Fruit fly (Drosophila melanogaster): ENCODE data around the gene CG7084.
"Not testable (repeated sequence)": the region's sequence is repeated elsewhere in the genome, so short reads cannot be mapped to it uniquely, and the experiment has no call there.

The CG7084 gene

dm6 chr3R:22298505-22298904 is at the start of gene CG7084:
CG7084 (plus strand) TSS chr3R:22298805.
- TF ChIP-seq usp, sv, ey (GFP tag; optimal IDR thresholded peaks at IDR 0.05): not testable (repeated sequence)

dm6 chr3R:22260205-22260604 is 38.4 kb upstream of the CG7084 start:
- TF ChIP-seq CG9705 (GFP tag; optimal IDR thresholded peaks at IDR 0.05) = peak; percentile 11
- TF ChIP-seq usp (GFP tag; optimal IDR thresholded peaks at IDR 0.05) = no peak
- TF ChIP-seq br (GFP tag; optimal IDR thresholded peaks at IDR 0.05) = peak; percentile 52
- no peak for TF ChIP-seq dl (GFP tag; optimal IDR thresholded peaks at IDR 0.05; ENCODE audit: insufficient read depth in 1 of 2, partially characterized antibody in 2 of 2)
- peak; percentile 41 for TF ChIP-seq OdsH (GFP tag; optimal IDR thresholded peaks at IDR 0.05)
- TF ChIP-seq CrebA (GFP tag; optimal IDR thresholded peaks at IDR 0.05; ENCODE audit: borderline replicate concordance) = no peak
- peak; percentile 72 for TF ChIP-seq h (GFP tag; optimal IDR thresholded peaks at IDR 0.05)
- peak; percentile 70 for TF ChIP-seq ey (GFP tag; optimal IDR thresholded peaks at IDR 0.05)
- TF ChIP-seq CG32264 (GFP tag; optimal IDR thresholded peaks at IDR 0.05) = no peak
- TF ChIP-seq brk (GFP tag; optimal IDR thresholded peaks at IDR 0.05) = peak; percentile 29
- TF ChIP-seq HLH106 (tag; optimal IDR thresholded peaks at IDR 0.05) = peak; percentile 37
- peak; percentile 36 for TF ChIP-seq dmrt93B (GFP tag; optimal IDR thresholded peaks at IDR 0.05)
- TF ChIP-seq rgr (GFP tag; optimal IDR thresholded peaks at IDR 0.05) = peak; percentile 57
- TF ChIP-seq foxo (GFP tag; optimal IDR thresholded peaks at IDR 0.05) = peak in 1 of 2 experiments; percentile 69
- TF ChIP-seq Sp1 (GFP tag; optimal IDR thresholded peaks at IDR 0.05) = peak; percentile 40
- peak; percentile 30 for TF ChIP-seq psq (GFP tag; optimal IDR thresholded peaks at IDR 0.05)
- peak; percentile 57 for TF ChIP-seq fru (GFP tag; optimal IDR thresholded peaks at IDR 0.05)
- no peak for TF ChIP-seq Jra (GFP tag; optimal IDR thresholded peaks at IDR 0.05)
- no peak for TF ChIP-seq dsf (GFP tag; optimal IDR thresholded peaks at IDR 0.05; ENCODE audit: borderline replicate concordance)
- TF ChIP-seq Abd-B (GFP tag; optimal IDR thresholded peaks at IDR 0.05) = no peak
- no peak for TF ChIP-seq N (GFP tag; optimal IDR thresholded peaks at IDR 0.05)
- TF ChIP-seq pan (optimal IDR thresholded peaks at IDR 0.05) = no peak
- TF ChIP-seq Hnf4 (GFP tag; optimal IDR thresholded peaks at IDR 0.05) = peak; percentile 47

- TF ChIP-seq Hr83 (GFP tag; optimal IDR thresholded peaks at IDR 0.05; ENCODE audit: poor library complexity, severe bottlenecking) = no peak
- TF ChIP-seq foxo (GFP tag; optimal IDR thresholded peaks at IDR 0.05) = peak in 1 of 2 experiments; percentile 20
- no peak for TF ChIP-seq br (GFP tag; optimal IDR thresholded peaks at IDR 0.05)
Measured at dm6 chr3R:22260675-22261461, 37.7 kb upstream of the CG7084 start.

dm6 chr3R:22267340-22267739 is 31.3 kb upstream of the CG7084 start:
- no peak for TF ChIP-seq brk (GFP tag; optimal IDR thresholded peaks at IDR 0.05)
- TF ChIP-seq N (GFP tag; optimal IDR thresholded peaks at IDR 0.05) = no peak
- no peak for TF ChIP-seq OdsH (GFP tag; optimal IDR thresholded peaks at IDR 0.05)
- no peak for TF ChIP-seq tai (GFP tag; optimal IDR thresholded peaks at IDR 0.05)
- TF ChIP-seq psq (GFP tag; optimal IDR thresholded peaks at IDR 0.05) = no peak
- TF ChIP-seq Rel (GFP tag; optimal IDR thresholded peaks at IDR 0.05) = no peak
- no peak for TF ChIP-seq Rel (tag; optimal IDR thresholded peaks at IDR 0.05)
- TF ChIP-seq HLH106 (tag; optimal IDR thresholded peaks at IDR 0.05) = peak; percentile 7
- TF ChIP-seq foxo (GFP tag; optimal IDR thresholded peaks at IDR 0.05) = peak in 1 of 2 experiments; percentile 13
- no peak for TF ChIP-seq Hnf4 (GFP tag; optimal IDR thresholded peaks at IDR 0.05)
- peak; percentile 24 for TF ChIP-seq h (GFP tag; optimal IDR thresholded peaks at IDR 0.05)
- no peak for TF ChIP-seq ey (GFP tag; optimal IDR thresholded peaks at IDR 0.05)
- no peak for TF ChIP-seq fru (GFP tag; optimal IDR thresholded peaks at IDR 0.05)
- no peak for TF ChIP-seq pan (optimal IDR thresholded peaks at IDR 0.05)

dm6 chr3R:22268845-22269244 is 29.8 kb upstream of the CG7084 start:
- TF ChIP-seq Mio (GFP tag; optimal IDR thresholded peaks at IDR 0.05) (no peak), jim (GFP tag; optimal IDR thresholded peaks at IDR 0.05) (no peak), lola (GFP tag; optimal IDR thresholded peaks at IDR 0.05) (no peak), usp (GFP tag; optimal IDR thresholded peaks at IDR 0.05) (no peak), HLH106 (tag; optimal IDR thresholded peaks at IDR 0.05) (no peak), woc (GFP tag; optimal IDR thresholded peaks at IDR 0.05) (no peak)
